Worm (Caenorhabditis elegans) whole organism, L1 larva: ENCODE data around the gene ZK287.7.
A peak's percentile ranks its signal among the peaks of the same experiment; 100 is the strongest.

Experiments used
- C04F5.9 ChIP-seq: sonication (generic microtip); optimal IDR thresholded peaks from 2 replicates; lab custom pipeline; 2016; ENCODE audit warnings: missing genetic modification characterization, missing compliant biosample characterization
- aly-2 ChIP-seq: fragments of 150-350 bp; optimal IDR thresholded peaks from 2 replicates; lab custom pipeline; 2014; ENCODE audit warnings: missing biosample characterization, missing genetic modification characterization
- ceh-8 ChIP-seq: fragments of 200-800 bp; sonication (Bioruptor generic); optimal IDR thresholded peaks from 2 replicates; lab custom pipeline; 2018; ENCODE audit warnings: mild to moderate bottlenecking, missing genetic modification characterization, moderate library complexity, missing compliant biosample characterization
- ceh-82 ChIP-seq, 3 experiments: fragments of 150-350 bp in 1 of 3; sonication (generic microtip) in 2 of 3; optimal IDR thresholded peaks; 2 replicates each; lab custom pipeline; 2014 to 2017; ENCODE audit warnings: missing biosample characterization in 3 of 3, missing genetic modification characterization in 3 of 3
- dpl-1 ChIP-seq, 3 experiments: fragments of 150-350 bp in 2 of 3; sonication (generic microtip) in 1 of 3; optimal IDR thresholded peaks; 2 replicates each; lab custom pipeline; 2014 to 2017; ENCODE audit warnings: missing biosample characterization in 3 of 3, missing genetic modification characterization in 3 of 3, missing genetic modification reagents in 3 of 3
- efl-1 ChIP-seq, 4 experiments: fragments of 150-350 bp; optimal IDR thresholded peaks in 3 of 4; peaks in 1 of 4; 1 replicate in 1 of 4; 2 replicates in 3 of 4; lab custom pipeline; 2014; ENCODE audit warnings: missing biosample characterization in 2 of 4, missing genetic modification characterization in 2 of 4, missing genetic modification reagents in 2 of 4
- efl-3 ChIP-seq: fragments of 200-800 bp; sonication (Bioruptor generic); optimal IDR thresholded peaks from 2 replicates; lab custom pipeline; 2018; ENCODE audit warnings: mild to moderate bottlenecking, missing genetic modification characterization, missing compliant biosample characterization
- egl-27 ChIP-seq, 2 experiments: fragments of 150-350 bp in 1 of 2; sonication (generic microtip); optimal IDR thresholded peaks; 3 replicates each; lab custom pipeline; 2017 to 2018; ENCODE audit warnings: missing biosample characterization in 2 of 2, missing genetic modification characterization in 2 of 2, missing genetic modification reagents in 2 of 2
- elt-2 ChIP-seq: sonication (generic microtip); optimal IDR thresholded peaks from 2 replicates; lab custom pipeline; 2016; ENCODE audit warnings: missing genetic modification characterization, mild to moderate bottlenecking, inconsistent platforms, missing compliant biosample characterization, missing genetic modification reagents
- ets-5 ChIP-seq: fragments of 200-800 bp; sonication (Bioruptor generic); IDR thresholded peaks from 2 replicates; pipeline ENCODE4 v1.3.6; 2022; ENCODE audit warnings: missing genetic modification characterization, missing compliant biosample characterization
- hlh-4 ChIP-seq: sonication (generic microtip); optimal IDR thresholded peaks from 2 replicates; lab custom pipeline; 2016; ENCODE audit warnings: mild to moderate bottlenecking, missing genetic modification characterization, missing compliant biosample characterization
- hpl-2 ChIP-seq: fragments of 150-350 bp; optimal IDR thresholded peaks from 2 replicates; lab custom pipeline; 2014; ENCODE audit warnings: missing biosample characterization, missing genetic modification reagents, missing genetic modification characterization
- lin-14 ChIP-seq: fragments of 200-800 bp; sonication (Bioruptor generic); optimal IDR thresholded peaks from 2 replicates; lab custom pipeline; 2018; ENCODE audit warnings: mild to moderate bottlenecking, missing genetic modification characterization, moderate library complexity, missing compliant biosample characterization
- lin-15B ChIP-seq: fragments of 150-350 bp; sonication (generic microtip); optimal IDR thresholded peaks from 3 replicates; lab custom pipeline; 2014; ENCODE audit warnings: missing biosample characterization, missing genetic modification characterization
- lin-35 ChIP-seq, 2 experiments: fragments of 150-350 bp; optimal IDR thresholded peaks; 2 replicates each; lab custom pipeline; 2014; ENCODE audit warnings: missing biosample characterization in 2 of 2, missing genetic modification characterization in 2 of 2, missing genetic modification reagents in 2 of 2
- lin-39 ChIP-seq: fragments of 150-350 bp; optimal IDR thresholded peaks from 2 replicates; lab custom pipeline; 2014; ENCODE audit warnings: missing biosample characterization, missing genetic modification reagents, missing genetic modification characterization
- lsy-2 ChIP-seq, 2 experiments: fragments of 150-350 bp; optimal IDR thresholded peaks; 2 replicates each; lab custom pipeline; 2014; ENCODE audit warnings: missing biosample characterization in 2 of 2, missing genetic modification characterization in 2 of 2
- mep-1 ChIP-seq: fragments of 150-350 bp; optimal IDR thresholded peaks from 2 replicates; lab custom pipeline; 2014; ENCODE audit warnings: missing biosample characterization, missing genetic modification characterization
- nhr-12 ChIP-seq: sonication (generic microtip); optimal IDR thresholded peaks from 2 replicates; lab custom pipeline; 2017; ENCODE audit warnings: missing biosample characterization, missing genetic modification characterization
- nhr-71 ChIP-seq: sonication (generic microtip); optimal IDR thresholded peaks from 2 replicates; lab custom pipeline; 2016; ENCODE audit warnings: mild to moderate bottlenecking, missing genetic modification characterization, moderate library complexity, missing compliant biosample characterization
- nhr-76 ChIP-seq: sonication (generic microtip); optimal IDR thresholded peaks from 2 replicates; lab custom pipeline; 2017; ENCODE audit warnings: missing biosample characterization, missing genetic modification characterization
- nhr-77 ChIP-seq: fragments of 150-350 bp; optimal IDR thresholded peaks from 2 replicates; lab custom pipeline; 2014; ENCODE audit warnings: missing biosample characterization, missing genetic modification characterization
- pag-3 ChIP-seq: sonication (generic microtip); optimal IDR thresholded peaks from 2 replicates; lab custom pipeline; 2017; ENCODE audit warnings: missing genetic modification characterization, mild to moderate bottlenecking, missing compliant biosample characterization, antibody characterized with exemption, borderline replicate concordance; ENCODE audit not compliant: insufficient read depth
- pax-3 ChIP-seq: fragments of 200-800 bp; sonication (Bioruptor generic); optimal IDR thresholded peaks from 2 replicates; lab custom pipeline; 2018; ENCODE audit warnings: mild to moderate bottlenecking, missing genetic modification characterization, moderate library complexity, missing compliant biosample characterization
- rnt-1 ChIP-seq: sonication (generic microtip); optimal IDR thresholded peaks from 2 replicates; lab custom pipeline; 2016; ENCODE audit warnings: mild to moderate bottlenecking, missing genetic modification characterization, moderate library complexity, missing compliant biosample characterization
- skn-1 ChIP-seq: fragments of 150-350 bp; optimal IDR thresholded peaks from 2 replicates; lab custom pipeline; 2014; ENCODE audit warnings: missing biosample characterization, missing genetic modification characterization
- snpc-4 ChIP-seq: fragments of 150-350 bp; optimal IDR thresholded peaks from 2 replicates; lab custom pipeline; 2014; ENCODE audit warnings: missing biosample characterization, missing genetic modification characterization
- snu-23 ChIP-seq: sonication (generic microtip); optimal IDR thresholded peaks from 2 replicates; lab custom pipeline; 2016; ENCODE audit warnings: missing genetic modification characterization, missing compliant biosample characterization
- sup-37 ChIP-seq: fragments of 200-800 bp; sonication (Bioruptor generic); optimal IDR thresholded peaks from 2 replicates; lab custom pipeline; 2018; ENCODE audit warnings: mild to moderate bottlenecking, missing genetic modification characterization, missing compliant biosample characterization
- tlp-1 ChIP-seq: fragments of 150-350 bp; optimal IDR thresholded peaks from 2 replicates; lab custom pipeline; 2014; ENCODE audit warnings: missing biosample characterization, missing genetic modification characterization
- unc-130 ChIP-seq: fragments of 150-350 bp; optimal IDR thresholded peaks from 2 replicates; lab custom pipeline; 2017; ENCODE audit warnings: missing biosample characterization, missing genetic modification characterization, inconsistent platforms
- unc-62 ChIP-seq: fragments of 150-350 bp; optimal IDR thresholded peaks from 2 replicates; lab custom pipeline; 2014; ENCODE audit warnings: missing biosample characterization, missing genetic modification reagents, missing genetic modification characterization
- xbp-1 ChIP-seq: sonication (generic microtip); optimal IDR thresholded peaks from 2 replicates; lab custom pipeline; 2016; ENCODE audit warnings: missing genetic modification characterization, missing compliant biosample characterization
- zip-4 ChIP-seq: fragments of 200-800 bp; sonication (Bioruptor generic); optimal IDR thresholded peaks from 2 replicates; lab custom pipeline; 2018; ENCODE audit warnings: mild to moderate bottlenecking, missing genetic modification characterization, moderate library complexity, missing compliant biosample characterization

Gene ZK287.7

ce11 chrV:9672495-9672894 lies 20.4 kb upstream of the ZK287.7 start:
- TF ChIP-seq lsy-2 (tag; optimal IDR thresholded peaks at IDR 0.05; lab: Kevin White, UChicago) (no peak), elt-2 (tag; lab: Kevin White, UChicago) (peak; percentile 49)

- TF ChIP-seq dpl-1 (GFP tag; optimal IDR thresholded peaks at IDR 0.05; lab: Kevin White, UChicago) (peak in 1 of 3 experiments; percentile 12), elt-2 (tag; lab: Kevin White, UChicago) (peak; percentile 33), efl-1 (optimal IDR thresholded peaks at IDR 0.05; lab: Kevin White, UChicago) (no peak), efl-1 (GFP tag; optimal IDR thresholded peaks at IDR 0.05 in 1 of 2; lab: Kevin White, UChicago) (no peak), C04F5.9 (no peak), lin-39 (tag; lab: Kevin White, UChicago) (no peak), unc-62 (GFP tag; lab: Kevin White, UChicago) (no peak), lin-35 (GFP tag; optimal IDR thresholded peaks at IDR 0.05; lab: Kevin White, UChicago) (peak in 1 of 2 experiments; percentile 13), sup-37 (GFP tag; lab: Kevin White, UChicago) (no peak), nhr-77 (tag; lab: Kevin White, UChicago) (no peak)
These were observed 19.5 kb upstream of the ZK287.7 start, which contains the start of gene sulp-8 for ce11 chrV:9673199-9673843. Gene sulp-8, minus strand, starts transcription at chrV:9673667.

DNA sequence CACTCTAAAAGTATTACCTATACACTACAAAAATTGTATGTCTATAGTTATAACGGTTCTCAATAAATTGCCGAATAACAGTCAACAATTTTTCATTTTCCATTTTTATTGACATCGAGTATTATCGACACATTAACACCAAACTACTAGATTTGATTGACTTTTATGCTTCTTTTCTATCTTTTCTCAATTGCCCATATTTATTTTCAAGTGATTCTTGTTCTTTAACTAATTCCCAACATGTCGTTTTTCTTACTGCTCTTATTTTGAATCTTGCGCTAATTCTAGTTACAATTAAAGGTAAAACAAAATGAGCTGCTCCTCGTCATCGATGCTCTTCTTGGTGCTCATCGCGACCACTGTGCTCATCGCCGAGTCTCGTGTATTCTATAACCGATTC lies 14.9 kb upstream of the ZK287.7 start, which contains the start of gene cthd-1:
cthd-1 (plus strand) TSS at position 301 of the 400 bp plus-strand sequence.
- no peak for TF ChIP-seq hlh-4 (tag; lab: Kevin White, UChicago)
- no peak for TF ChIP-seq mep-1 (tag; lab: Kevin White, UChicago)
- TF ChIP-seq tlp-1 (tag; lab: Kevin White, UChicago), result no peak
- TF ChIP-seq egl-27 (tag; optimal IDR thresholded peaks at IDR 0.05; lab: Kevin White, UChicago), result no peak
- TF ChIP-seq nhr-77 (tag; lab: Kevin White, UChicago), result no peak
- TF ChIP-seq ceh-82 (tag; optimal IDR thresholded peaks at IDR 0.05; lab: Kevin White, UChicago), result no peak
- no peak for TF ChIP-seq aly-2 (tag; lab: Kevin White, UChicago)
- TF ChIP-seq lin-39 (tag; lab: Kevin White, UChicago), result no peak
- no peak for TF ChIP-seq lin-15B (tag; lab: Kevin White, UChicago)
- no peak for TF ChIP-seq nhr-71
- no peak for TF ChIP-seq lin-14
- TF ChIP-seq nhr-12 (tag; lab: Kevin White, UChicago), result no peak
- no peak for TF ChIP-seq zip-4 (GFP tag; lab: Kevin White, UChicago)

DNA sequence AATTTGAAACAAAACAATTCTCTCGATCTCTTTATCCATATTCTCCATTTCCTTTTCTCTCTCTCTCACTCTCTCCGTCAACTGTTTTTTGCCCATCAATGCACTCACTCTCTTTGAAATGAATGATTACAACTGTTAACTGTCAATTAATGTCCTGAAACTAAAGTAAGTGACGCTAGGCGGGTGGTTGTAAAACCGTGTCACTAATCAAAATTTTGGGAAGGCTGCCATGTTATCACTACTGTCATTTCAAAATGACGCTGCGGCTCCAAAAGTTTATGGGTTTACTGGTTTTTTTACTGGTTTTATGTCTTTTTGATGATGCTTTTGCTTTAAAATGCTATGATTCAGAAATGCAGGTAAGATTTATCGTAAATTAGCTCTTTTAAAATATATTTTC lies 13.7 kb upstream of the ZK287.7 start, which contains the start of gene ZK287.9:
ZK287.9 (plus strand) TSS at position 192 of the 400 bp plus-strand sequence.
- TF ChIP-seq nhr-76, result no peak

DNA sequence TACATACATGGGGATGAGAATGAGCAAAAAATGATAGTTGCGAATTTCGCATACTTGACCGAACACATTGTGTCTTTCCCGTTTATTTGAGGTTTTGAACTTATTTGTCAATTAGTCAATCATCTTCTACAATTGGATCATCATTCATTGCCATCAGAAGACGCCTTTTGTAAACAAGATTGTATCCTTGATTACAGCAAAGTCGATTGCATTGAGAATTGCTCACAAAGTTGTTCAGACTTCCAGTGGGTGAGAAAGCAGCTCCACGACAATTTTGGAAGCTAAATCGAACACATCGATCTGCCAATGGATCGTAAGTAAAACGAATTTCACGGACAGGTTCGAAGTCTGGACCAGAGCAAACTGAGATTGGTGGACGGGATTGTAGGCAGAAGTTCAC lies 12.6 kb upstream of the ZK287.7 start:
- TF ChIP-seq efl-1 (optimal IDR thresholded peaks at IDR 0.05; lab: Kevin White, UChicago) (no peak), efl-1 (GFP tag; optimal IDR thresholded peaks at IDR 0.05 in 1 of 2; lab: Kevin White, UChicago) (peak in 1 of 2 experiments; percentile 38), pax-3 (no peak), xbp-1 (tag; lab: Kevin White, UChicago) (no peak), elt-2 (tag; lab: Kevin White, UChicago) (no peak), hpl-2 (GFP tag; lab: Kevin White, UChicago) (no peak)

DNA sequence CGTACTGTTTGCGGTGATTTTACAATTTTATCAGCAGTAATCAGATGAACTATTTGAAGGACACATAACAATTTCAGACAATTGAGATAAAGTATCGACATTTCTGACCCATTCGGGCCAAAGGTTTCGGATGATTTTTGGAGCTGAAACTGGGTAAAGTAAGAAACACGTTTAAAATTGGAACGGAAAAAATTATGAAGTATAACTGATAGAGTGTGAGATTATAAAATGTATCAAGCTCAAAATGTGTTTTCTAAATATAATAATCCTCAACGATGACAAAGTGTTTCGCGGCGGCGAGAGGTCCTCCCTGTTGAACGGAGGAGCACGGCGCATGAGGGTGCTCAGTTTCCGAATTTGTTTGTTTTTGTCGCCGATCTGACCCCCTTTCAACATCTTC lies 7.3 kb upstream of the ZK287.7 start, which contains the start of gene ZK287.4:
ZK287.4 (minus strand) TSS at position 101 of the 400 bp plus-strand sequence.
- TF ChIP-seq efl-3 (GFP tag; lab: Kevin White, UChicago), result no peak
- no peak for TF ChIP-seq snpc-4 (tag; lab: Kevin White, UChicago)
- TF ChIP-seq hlh-4 (tag; lab: Kevin White, UChicago), result no peak
- no peak for TF ChIP-seq ceh-8 (GFP tag; lab: Kevin White, UChicago)
- no peak for TF ChIP-seq ets-5 (GFP tag; lab: Robert Waterston, UW)
- TF ChIP-seq unc-130 (tag; lab: Kevin White, UChicago), result no peak
- no peak for TF ChIP-seq pag-3 (tag; lab: Kevin White, UChicago)
- TF ChIP-seq rnt-1 (tag; lab: Kevin White, UChicago), result no peak
- TF ChIP-seq snu-23 (GFP tag; lab: Kevin White, UChicago), result no peak
- TF ChIP-seq skn-1 (tag; lab: Kevin White, UChicago), result no peak
